Fruit fly (Drosophila melanogaster) whole organism, embryonic: ENCODE results near the gene CG31650.

Source experiments
- CG10209 ChIP-seq: fragments of 200-800 bp; sonication (Bioruptor generic); optimal IDR thresholded peaks from 3 replicates; lab custom pipeline; 2017; ENCODE audit warnings: missing biosample characterization, mild to moderate bottlenecking, missing genetic modification characterization, missing genetic modification reagents
- CG10462 ChIP-seq: fragments of 200-800 bp; sonication (Bioruptor generic); optimal IDR thresholded peaks from 2 replicates; lab custom pipeline; 2016; ENCODE audit warnings: missing biosample characterization, missing genetic modification characterization
- CG11456 ChIP-seq: fragments of 200-800 bp; sonication (Bioruptor generic); IDR thresholded peaks from 3 replicates; pipeline ENCODE4 v1.3.6; 2022; ENCODE audit warnings: missing biosample characterization, missing genetic modification characterization
- CG11723 ChIP-seq: fragments of 200-800 bp; sonication (Bioruptor generic); optimal IDR thresholded peaks from 2 replicates; lab custom pipeline; 2017; ENCODE audit warnings: missing biosample characterization, mild to moderate bottlenecking, missing genetic modification characterization
- CG12236 ChIP-seq: fragments of 200-800 bp; sonication (Bioruptor generic); optimal IDR thresholded peaks from 2 replicates; lab custom pipeline; 2016; ENCODE audit warnings: missing biosample characterization, missing genetic modification characterization
- CG16813 ChIP-seq: fragments of 200-800 bp; sonication (Bioruptor generic); IDR thresholded peaks from 3 replicates; pipeline ENCODE4 v1.3.6; 2022; ENCODE audit warnings: missing biosample characterization, missing genetic modification characterization; ENCODE audit not compliant: partially characterized antibody
- CG1792 ChIP-seq: fragments of 200-800 bp; sonication (Bioruptor generic); optimal IDR thresholded peaks from 2 replicates; lab custom pipeline; 2016; ENCODE audit warnings: missing biosample characterization, missing genetic modification characterization
- CG18476 ChIP-seq: fragments of 200-800 bp; sonication (Bioruptor generic); optimal IDR thresholded peaks from 2 replicates; lab custom pipeline; 2016; ENCODE audit warnings: missing biosample characterization, mild to moderate bottlenecking, missing genetic modification characterization
- CG2120 ChIP-seq: fragments of 200-800 bp; sonication (Bioruptor generic); optimal IDR thresholded peaks from 3 replicates; lab custom pipeline; 2016; ENCODE audit warnings: missing biosample characterization, missing genetic modification characterization
- CG2129 ChIP-seq: fragments of 200-800 bp; sonication (Bioruptor generic); IDR thresholded peaks from 2 replicates; pipeline ENCODE4 v1.3.6; 2022; ENCODE audit warnings: missing biosample characterization, missing genetic modification characterization; ENCODE audit not compliant: partially characterized antibody
- CG34422 ChIP-seq: fragments of 200-800 bp; sonication (Bioruptor generic); IDR thresholded peaks from 3 replicates; pipeline ENCODE4 v1.3.6; 2022; ENCODE audit warnings: missing biosample characterization, missing genetic modification characterization
- CG6175 ChIP-seq: fragments of 200-800 bp; sonication (Bioruptor generic); IDR thresholded peaks from 3 replicates; pipeline ENCODE4 v1.3.6; 2022; ENCODE audit warnings: missing biosample characterization, missing genetic modification characterization
- CG6254 ChIP-seq: fragments of 200-800 bp; sonication (Bioruptor generic); optimal IDR thresholded peaks from 3 replicates; lab custom pipeline; 2017; ENCODE audit warnings: mild to moderate bottlenecking, missing biosample characterization, missing genetic modification reagents, missing genetic modification characterization
- CG7372 ChIP-seq: fragments of 200-800 bp; sonication (Bioruptor generic); IDR thresholded peaks from 2 replicates; pipeline ENCODE4 v1.3.6; 2022; ENCODE audit warnings: missing biosample characterization, missing genetic modification characterization
- CG7786 ChIP-seq: fragments of 200-800 bp; sonication (Bioruptor generic); optimal IDR thresholded peaks from 2 replicates; lab custom pipeline; 2016; ENCODE audit warnings: missing biosample characterization, missing genetic modification characterization
- CG7928 ChIP-seq: fragments of 200-800 bp; sonication (Bioruptor generic); optimal IDR thresholded peaks from 2 replicates; lab custom pipeline; 2017; ENCODE audit warnings: missing biosample characterization, mild to moderate bottlenecking, missing genetic modification characterization
- CG9932 ChIP-seq: fragments of 200-800 bp; sonication (Bioruptor generic); IDR thresholded peaks from 2 replicates; pipeline ENCODE4 v1.3.6; 2022; ENCODE audit warnings: missing biosample characterization, missing genetic modification characterization
- Elba2 ChIP-seq: fragments of 200-800 bp; sonication (Bioruptor generic); optimal IDR thresholded peaks from 3 replicates; lab custom pipeline; 2016; ENCODE audit warnings: missing biosample characterization, missing genetic modification characterization
- Ets65A ChIP-seq: fragments of 200-800 bp; sonication (Bioruptor generic); peaks from one replicate; lab custom pipeline; 2016; ENCODE audit warnings: missing biosample characterization, missing genetic modification characterization
- GATAe ChIP-seq: fragments of 200-800 bp; sonication (Bioruptor generic); conservative IDR thresholded peaks from 2 replicates; pipeline ENCODE4 v1.3.6; 2022; ENCODE audit warnings: missing biosample characterization, missing genetic modification characterization
- H15 ChIP-seq: fragments of 200-800 bp; sonication (Bioruptor generic); IDR thresholded peaks from 3 replicates; pipeline ENCODE4 v1.3.6; 2022; ENCODE audit warnings: missing biosample characterization, missing genetic modification characterization
- HmgD ChIP-seq: fragments of 200-800 bp; sonication (Bioruptor generic); optimal IDR thresholded peaks from 3 replicates; lab custom pipeline; 2016; ENCODE audit warnings: missing biosample characterization, missing genetic modification characterization
- Hr39 ChIP-seq: fragments of >200 bp; optimal IDR thresholded peaks from 2 replicates; lab custom pipeline; 2017
- Hsf ChIP-seq: fragments of 200-800 bp; sonication (Bioruptor generic); optimal IDR thresholded peaks from 3 replicates; lab custom pipeline; 2016; ENCODE audit warnings: missing biosample characterization, missing genetic modification characterization
- Max ChIP-seq: fragments of 200-800 bp; sonication (Bioruptor generic); optimal IDR thresholded peaks from 2 replicates; lab custom pipeline; 2016; ENCODE audit warnings: missing biosample characterization, mild to moderate bottlenecking, missing genetic modification characterization
- Mes4 ChIP-seq: fragments of 200-800 bp; sonication (Bioruptor generic); optimal IDR thresholded peaks from 2 replicates; lab custom pipeline; 2016; ENCODE audit warnings: missing biosample characterization, missing genetic modification characterization
- Nf-YB ChIP-seq: fragments of 200-800 bp; sonication (Bioruptor generic); optimal IDR thresholded peaks from 3 replicates; lab custom pipeline; 2019; ENCODE audit warnings: missing biosample characterization, mild to moderate bottlenecking, missing genetic modification characterization, moderate library complexity
- PHDP ChIP-seq: fragments of 200-800 bp; sonication (Bioruptor generic); optimal IDR thresholded peaks from 3 replicates; lab custom pipeline; 2018; ENCODE audit warnings: missing biosample characterization, mild to moderate bottlenecking, missing genetic modification characterization, moderate library complexity
- Six4 ChIP-seq: fragments of 200-800 bp; sonication (Bioruptor generic); optimal IDR thresholded peaks from 2 replicates; lab custom pipeline; 2016; ENCODE audit warnings: missing biosample characterization, missing genetic modification characterization
- Tbp ChIP-seq: fragments of >200 bp; optimal IDR thresholded peaks from 2 replicates; lab custom pipeline; 2018; ENCODE audit warnings: missing biosample characterization, missing genetic modification characterization
- ase ChIP-seq: fragments of 200-800 bp; sonication (Bioruptor generic); IDR thresholded peaks from 3 replicates; pipeline ENCODE4 v1.3.6; 2022; ENCODE audit warnings: missing biosample characterization, missing genetic modification characterization
- bigmax ChIP-seq: fragments of 200-800 bp; sonication (Bioruptor generic); optimal IDR thresholded peaks from 2 replicates; lab custom pipeline; 2018; ENCODE audit warnings: missing biosample characterization, mild to moderate bottlenecking, missing genetic modification characterization
- bowl ChIP-seq: fragments of 200-800 bp; sonication (Bioruptor generic); IDR thresholded peaks from 2 replicates; pipeline ENCODE4 v1.3.6; 2022; ENCODE audit warnings: missing biosample characterization, missing genetic modification characterization
- bsh ChIP-seq, 2 experiments: fragments of 200-800 bp; sonication (Bioruptor generic); optimal IDR thresholded peaks; 2 replicates each; lab custom pipeline; 2017 to 2018; ENCODE audit warnings: mild to moderate bottlenecking in 2 of 2, missing biosample characterization in 2 of 2, missing genetic modification characterization in 2 of 2, moderate library complexity in 1 of 2
- chif ChIP-seq, 2 experiments: fragments of 200-800 bp; sonication (Bioruptor generic); optimal IDR thresholded peaks; 3 replicates each; lab custom pipeline; 2016; ENCODE audit warnings: missing biosample characterization in 2 of 2, missing genetic modification characterization in 2 of 2
- dpn ChIP-seq, 2 experiments: fragments of 200-800 bp; sonication (Bioruptor generic); optimal IDR thresholded peaks; 3 replicates each; lab custom pipeline; 2016; ENCODE audit warnings: missing biosample characterization in 2 of 2, missing genetic modification characterization in 2 of 2
- eyg ChIP-seq: fragments of 200-800 bp; sonication (Bioruptor generic); optimal IDR thresholded peaks from 3 replicates; lab custom pipeline; 2016; ENCODE audit warnings: missing biosample characterization, missing genetic modification characterization
- gcm ChIP-seq: fragments of 200-800 bp; sonication (Bioruptor generic); optimal IDR thresholded peaks from 2 replicates; lab custom pipeline; 2019; ENCODE audit warnings: missing biosample characterization, mild to moderate bottlenecking, missing genetic modification characterization, moderate library complexity
- gem ChIP-seq: fragments of 200-800 bp; sonication (Bioruptor generic); optimal IDR thresholded peaks from 2 replicates; lab custom pipeline; 2019; ENCODE audit warnings: missing biosample characterization, mild to moderate bottlenecking, missing genetic modification characterization, moderate library complexity
- hbn ChIP-seq: fragments of 200-800 bp; sonication (Bioruptor generic); IDR thresholded peaks from 2 replicates; pipeline ENCODE4 v1.3.6; 2022; ENCODE audit warnings: missing biosample characterization, missing genetic modification characterization; ENCODE audit not compliant: partially characterized antibody
- hkb ChIP-seq, 2 experiments: fragments of 200-800 bp in 1 of 2; fragments of >200 bp in 1 of 2; sonication (Bioruptor generic) in 1 of 2; IDR thresholded peaks in 1 of 2; optimal IDR thresholded peaks in 1 of 2; 2 replicates each; pipeline versions ENCODE4 v1.3.6 to Lab custom; 2017 to 2022; ENCODE audit warnings: missing biosample characterization in 1 of 2, missing genetic modification characterization in 1 of 2
- kah ChIP-seq: fragments of 200-800 bp; sonication (Bioruptor generic); optimal IDR thresholded peaks from 2 replicates; lab custom pipeline; 2018; ENCODE audit warnings: missing biosample characterization, mild to moderate bottlenecking, missing genetic modification characterization
- kay ChIP-seq: fragments of 200-800 bp; sonication (Bioruptor generic); optimal IDR thresholded peaks from 2 replicates; lab custom pipeline; 2016; ENCODE audit warnings: missing biosample characterization, missing genetic modification characterization
- odd ChIP-seq: fragments of 200-800 bp; sonication (Bioruptor generic); optimal IDR thresholded peaks from 2 replicates; lab custom pipeline; 2017; ENCODE audit warnings: missing biosample characterization, mild to moderate bottlenecking, missing genetic modification characterization
- pros ChIP-seq: fragments of 200-800 bp; sonication (Bioruptor generic); optimal IDR thresholded peaks from 3 replicates; lab custom pipeline; 2019; ENCODE audit warnings: missing biosample characterization, mild to moderate bottlenecking, missing genetic modification characterization, moderate library complexity
- row ChIP-seq: fragments of 200-800 bp; sonication (Bioruptor generic); IDR thresholded peaks from 3 replicates; pipeline ENCODE4 v1.3.6; 2022; ENCODE audit warnings: missing biosample characterization, missing genetic modification characterization
- slou ChIP-seq: fragments of 200-800 bp; sonication (Bioruptor generic); optimal IDR thresholded peaks from 3 replicates; lab custom pipeline; 2016; ENCODE audit warnings: missing biosample characterization, missing genetic modification characterization
- sob ChIP-seq: fragments of 200-800 bp; sonication (Bioruptor generic); IDR thresholded peaks from 2 replicates; pipeline ENCODE4 v1.3.6; 2022; ENCODE audit warnings: missing biosample characterization, missing genetic modification characterization
- unc-4 ChIP-seq: fragments of 200-800 bp; sonication (Bioruptor generic); IDR thresholded peaks from 2 replicates; pipeline ENCODE4 v1.3.6; 2022; ENCODE audit warnings: missing biosample characterization, missing genetic modification characterization; ENCODE audit not compliant: partially characterized antibody

The CG31650 gene

DNA sequence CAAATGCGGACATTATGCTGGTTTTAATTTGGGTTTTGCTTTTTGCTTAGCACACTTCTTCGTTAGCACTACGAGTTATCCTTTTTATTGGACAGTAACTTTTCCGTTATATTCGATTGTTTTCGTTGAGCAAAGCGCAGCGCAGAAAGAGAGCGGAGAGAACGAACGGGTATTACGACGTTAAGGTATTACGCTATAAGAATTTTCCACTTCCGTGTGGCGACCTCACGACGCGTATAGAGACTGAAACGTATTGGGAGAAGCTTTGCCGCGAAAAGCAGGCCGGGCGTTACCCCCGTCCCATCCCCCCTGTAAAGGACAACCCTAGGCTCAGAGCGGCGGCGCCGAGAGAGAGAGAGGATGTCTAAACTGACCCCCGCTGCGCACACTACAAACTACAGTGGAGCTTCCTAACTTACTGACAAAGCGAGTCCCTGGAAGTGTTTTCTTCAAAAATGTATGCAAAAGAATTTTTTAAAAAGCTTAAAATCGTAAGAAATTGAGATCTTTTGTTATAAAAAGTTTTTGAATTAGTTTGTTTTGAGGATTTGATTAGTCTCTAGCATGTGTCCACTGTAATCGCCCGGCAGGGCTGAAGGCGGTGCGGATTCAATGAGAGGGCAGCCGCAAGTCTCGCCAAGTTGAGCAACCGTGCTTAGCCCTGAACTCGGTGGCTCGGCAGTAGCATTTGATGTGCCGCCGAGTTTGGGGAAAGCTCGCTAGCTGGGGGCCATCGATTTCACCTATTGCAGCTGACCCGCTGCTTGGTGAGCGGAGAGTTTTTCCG, 39.6 kb downstream of the CG31650 start (continued):
- TF ChIP-seq CG7786 (GFP tag; lab: Kevin White, UChicago) (peak; percentile 97), Six4 (peak; percentile 91), CG7928 (GFP tag; lab: Kevin White, UChicago) (peak; percentile 80), CG7372 (peak; percentile 94), kay (GFP tag; lab: Kevin White, UChicago) (peak; percentile 87), CG16813 (GFP tag; lab: Robert Waterston, UW) (no peak), CG6254 (GFP tag; lab: Kevin White, UChicago) (peak; percentile 83), CG10209 (GFP tag; lab: Kevin White, UChicago) (peak; percentile 93), hkb (optimal IDR thresholded peaks at IDR 0.05; lab: Kevin White, UChicago) (no peak), hkb (GFP tag; IDR thresholded peaks at IDR 0.05; lab: Robert Waterston, UW) (peak; percentile 97), PHDP (tag; lab: Kevin White, UChicago) (peak; percentile 96), Hsf (peak; percentile 95), Hr39 (no peak), unc-4 (no peak), chif (GFP tag; optimal IDR thresholded peaks at IDR 0.05; lab: Kevin White, UChicago) (peak; percentile 93 to 94), CG12236 (GFP tag; lab: Kevin White, UChicago) (peak; percentile 84), CG2129 (no peak), bowl (GFP tag; lab: Robert Waterston, UW) (peak; percentile 84; the same call in 1 of the 2 replicates), row (peak; percentile 98), CG6175 (GFP tag; lab: Robert Waterston, UW) (peak; percentile 93), Mes4 (GFP tag; lab: Kevin White, UChicago) (peak; percentile 91), gcm (GFP tag; lab: Kevin White, UChicago) (peak; percentile 87), odd (peak; percentile 88), CG10462 (GFP tag; lab: Kevin White, UChicago) (peak; percentile 86), kah (GFP tag; lab: Kevin White, UChicago) (peak; percentile 81), sob (GFP tag; lab: Robert Waterston, UW) (peak; percentile 98), bsh (GFP tag; optimal IDR thresholded peaks at IDR 0.05; lab: Kevin White, UChicago) (peak; percentile 61 to 95), dpn (GFP tag; optimal IDR thresholded peaks at IDR 0.05; lab: Kevin White, UChicago) (peak; percentile 95 to 96), Tbp (no peak), slou (GFP tag; lab: Kevin White, UChicago) (peak; percentile 92), hbn (GFP tag; lab: Robert Waterston, UW) (no peak), CG18476 (peak; percentile 91), bigmax (GFP tag; lab: Kevin White, UChicago) (peak; percentile 56), CG9932 (GFP tag; lab: Robert Waterston, UW) (peak; percentile 97), Elba2 (GFP tag; lab: Kevin White, UChicago) (no peak), CG11456 (GFP tag; lab: Robert Waterston, UW) (peak; percentile 96), pros (GFP tag; lab: Kevin White, UChicago) (no peak), CG11723 (GFP tag; lab: Kevin White, UChicago) (peak; percentile 87), eyg (GFP tag; lab: Kevin White, UChicago) (peak; percentile 93), Max (peak; percentile 85), Ets65A (GFP tag; lab: Kevin White, UChicago) (peak; percentile 99), gem (peak; percentile 95), Nf-YB (GFP tag; lab: Kevin White, UChicago) (peak; percentile 75), H15 (GFP tag; lab: Robert Waterston, UW) (peak; percentile 96), CG2120 (peak; percentile 99), HmgD (GFP tag; lab: Kevin White, UChicago) (peak; percentile 92), CG34422 (peak; percentile 96), ase (peak; percentile 94), GATAe (GFP tag; lab: Robert Waterston, UW) (peak; percentile 70), CG1792 (GFP tag; lab: Kevin White, UChicago) (peak; percentile 94)
